Worm (Caenorhabditis elegans) whole organism, late embryonic: ENCODE results near the gene cdh-5.

Experiments
- C08G9.2 ChIP-seq: sonication (generic microtip); optimal IDR thresholded peaks from 2 replicates; lab custom pipeline; 2016; ENCODE audit warnings: mild to moderate bottlenecking, missing genetic modification characterization, moderate library complexity, missing compliant biosample characterization
- C38D4.7 ChIP-seq: fragments of 200-800 bp; sonication (Bioruptor generic); optimal IDR thresholded peaks from 2 replicates; lab custom pipeline; 2018; ENCODE audit warnings: mild to moderate bottlenecking, missing genetic modification characterization, moderate library complexity, missing compliant biosample characterization
- F13H6.1 ChIP-seq: sonication (generic microtip); optimal IDR thresholded peaks from 2 replicates; lab custom pipeline; 2016; ENCODE audit warnings: missing genetic modification characterization, missing compliant biosample characterization
- K09A11.1 ChIP-seq: sonication (generic microtip); optimal IDR thresholded peaks from 2 replicates; lab custom pipeline; 2017; ENCODE audit warnings: antibody characterized with exemption, mild to moderate bottlenecking, missing genetic modification characterization, missing compliant biosample characterization; ENCODE audit not compliant: insufficient read depth
- T23F11.4 ChIP-seq: fragments of 200-800 bp; sonication (Bioruptor generic); optimal IDR thresholded peaks from 2 replicates; lab custom pipeline; 2018; ENCODE audit warnings: mild to moderate bottlenecking, missing genetic modification characterization, missing compliant biosample characterization
- Y22D7AL.16 ChIP-seq: sonication (generic microtip); optimal IDR thresholded peaks from 2 replicates; lab custom pipeline; 2016; ENCODE audit warnings: missing genetic modification characterization, missing compliant biosample characterization
- ahr-1 ChIP-seq: sonication (generic microtip); optimal IDR thresholded peaks from 2 replicates; lab custom pipeline; 2016; ENCODE audit warnings: missing genetic modification characterization, missing compliant biosample characterization
- ceh-14 ChIP-seq: sonication (generic microtip); optimal IDR thresholded peaks from 2 replicates; lab custom pipeline; 2016; ENCODE audit warnings: missing genotype, missing genetic modification characterization, missing compliant biosample characterization
- ceh-18 ChIP-seq: sonication (generic microtip); optimal IDR thresholded peaks from 2 replicates; lab custom pipeline; 2016; ENCODE audit warnings: missing genetic modification characterization, missing compliant biosample characterization
- ceh-19 ChIP-seq: fragments of 200-800 bp; sonication (Bioruptor generic); optimal IDR thresholded peaks from 2 replicates; lab custom pipeline; 2018; ENCODE audit warnings: mild to moderate bottlenecking, missing genetic modification characterization, missing compliant biosample characterization
- ceh-2 ChIP-seq: sonication (generic microtip); optimal IDR thresholded peaks from 2 replicates; lab custom pipeline; 2016; ENCODE audit warnings: missing genotype, missing genetic modification characterization, missing compliant biosample characterization
- ceh-24 ChIP-seq: sonication (generic microtip); optimal IDR thresholded peaks from 2 replicates; lab custom pipeline; 2016; ENCODE audit warnings: mild to moderate bottlenecking, missing genetic modification characterization, missing compliant biosample characterization
- ceh-31 ChIP-seq: sonication (generic microtip); optimal IDR thresholded peaks from 2 replicates; lab custom pipeline; 2016; ENCODE audit warnings: missing genetic modification characterization, missing compliant biosample characterization
- ceh-45 ChIP-seq: fragments of 200-800 bp; sonication (Bioruptor generic); IDR thresholded peaks from 2 replicates; pipeline ENCODE4 v1.3.6; 2022; ENCODE audit warnings: missing genetic modification reagents, missing genetic modification characterization, missing compliant biosample characterization
- ceh-48 ChIP-seq: sonication (generic microtip); optimal IDR thresholded peaks from 2 replicates; lab custom pipeline; 2016; ENCODE audit warnings: missing genetic modification characterization, inconsistent platforms, missing compliant biosample characterization
- ceh-6 ChIP-seq: fragments of 200-800 bp; sonication (Bioruptor generic); optimal IDR thresholded peaks from 2 replicates; lab custom pipeline; 2018; ENCODE audit warnings: mild to moderate bottlenecking, missing genetic modification characterization, missing compliant biosample characterization
- che-1 ChIP-seq: sonication (generic microtip); optimal IDR thresholded peaks from 2 replicates; lab custom pipeline; 2016; ENCODE audit warnings: mild to moderate bottlenecking, missing genetic modification characterization, missing compliant biosample characterization
- dmd-4 ChIP-seq: sonication (generic microtip); optimal IDR thresholded peaks from 2 replicates; lab custom pipeline; 2016; ENCODE audit warnings: borderline replicate concordance, missing genetic modification characterization, missing compliant biosample characterization
- ets-4 ChIP-seq: sonication (generic microtip); optimal IDR thresholded peaks from 2 replicates; lab custom pipeline; 2016; ENCODE audit warnings: missing genetic modification characterization, missing compliant biosample characterization
- fax-1 ChIP-seq: sonication (generic microtip); optimal IDR thresholded peaks from 2 replicates; lab custom pipeline; 2016; ENCODE audit warnings: missing genotype, missing genetic modification characterization, missing compliant biosample characterization
- fkh-10 ChIP-seq: fragments of 150-350 bp; optimal IDR thresholded peaks from 2 replicates; lab custom pipeline; 2014; ENCODE audit warnings: missing biosample characterization, missing genetic modification reagents, missing genetic modification characterization
- fkh-6 ChIP-seq: sonication (generic microtip); optimal IDR thresholded peaks from 2 replicates; lab custom pipeline; 2016; ENCODE audit warnings: missing genetic modification characterization, missing compliant biosample characterization
- gmeb-2 ChIP-seq: sonication (generic microtip); optimal IDR thresholded peaks from 2 replicates; lab custom pipeline; 2016; ENCODE audit warnings: missing genetic modification characterization, inconsistent platforms, missing compliant biosample characterization
- hlh-13 ChIP-seq: fragments of 200-800 bp; sonication (Bioruptor generic); optimal IDR thresholded peaks from 2 replicates; lab custom pipeline; 2018; ENCODE audit warnings: mild to moderate bottlenecking, missing genetic modification characterization, missing compliant biosample characterization
- hlh-30 ChIP-seq: sonication (generic microtip); optimal IDR thresholded peaks from 2 replicates; lab custom pipeline; 2017; ENCODE audit warnings: antibody characterized with exemption, missing genetic modification characterization, missing compliant biosample characterization; ENCODE audit not compliant: insufficient read depth
- hlh-6 ChIP-seq: sonication (generic microtip); optimal IDR thresholded peaks from 2 replicates; lab custom pipeline; 2016; ENCODE audit warnings: missing genotype, missing genetic modification characterization, missing compliant biosample characterization
- hlh-8 ChIP-seq: sonication (generic microtip); optimal IDR thresholded peaks from 2 replicates; lab custom pipeline; 2016; ENCODE audit warnings: missing genotype, missing genetic modification characterization, missing compliant biosample characterization
- lim-6 ChIP-seq: sonication (generic microtip); optimal IDR thresholded peaks from 2 replicates; lab custom pipeline; 2016; ENCODE audit warnings: missing genetic modification characterization, missing compliant biosample characterization
- madf-2 ChIP-seq: sonication (generic microtip); optimal IDR thresholded peaks from 2 replicates; lab custom pipeline; 2017; ENCODE audit warnings: missing genetic modification characterization, missing compliant biosample characterization
- mec-3 ChIP-seq: sonication (generic microtip); optimal IDR thresholded peaks from 2 replicates; lab custom pipeline; 2016; ENCODE audit warnings: borderline replicate concordance, missing genetic modification characterization, missing compliant biosample characterization
- nfya-1 ChIP-seq: sonication (generic microtip); optimal IDR thresholded peaks from 2 replicates; lab custom pipeline; 2017; ENCODE audit warnings: missing genetic modification characterization, mild to moderate bottlenecking, missing compliant biosample characterization, antibody characterized with exemption, moderate library complexity
- nhr-232 ChIP-seq: sonication (generic microtip); optimal IDR thresholded peaks from 2 replicates; lab custom pipeline; 2016; ENCODE audit warnings: missing genetic modification characterization, missing compliant biosample characterization
- pag-3 ChIP-seq: sonication (generic microtip); optimal IDR thresholded peaks from 2 replicates; lab custom pipeline; 2016; ENCODE audit warnings: missing compliant biosample characterization, missing genetic modification characterization, borderline replicate concordance
- pat-9 ChIP-seq: fragments of 200-800 bp; sonication (Bioruptor generic); optimal IDR thresholded peaks from 2 replicates; lab custom pipeline; 2018; ENCODE audit warnings: mild to moderate bottlenecking, missing genetic modification characterization, moderate library complexity, missing compliant biosample characterization
- pax-1 ChIP-seq: fragments of 150-350 bp; optimal IDR thresholded peaks from 2 replicates; lab custom pipeline; 2014; ENCODE audit warnings: missing biosample characterization, missing genetic modification characterization
- pqm-1 ChIP-seq: sonication (generic microtip); optimal IDR thresholded peaks from 2 replicates; lab custom pipeline; 2016; ENCODE audit warnings: missing genetic modification characterization, missing compliant biosample characterization
- ref-2 ChIP-seq: sonication (generic microtip); optimal IDR thresholded peaks from 2 replicates; lab custom pipeline; 2016; ENCODE audit warnings: missing genetic modification characterization, missing compliant biosample characterization
- rnt-1 ChIP-seq: sonication (generic microtip); optimal IDR thresholded peaks from 2 replicates; lab custom pipeline; 2016; ENCODE audit warnings: missing genetic modification characterization, missing compliant biosample characterization
- sdc-2 ChIP-seq: sonication (generic microtip); optimal IDR thresholded peaks from 2 replicates; lab custom pipeline; 2016; ENCODE audit warnings: missing genotype, missing genetic modification characterization, missing compliant biosample characterization
- sox-2 ChIP-seq: fragments of 200-800 bp; sonication (Bioruptor generic); IDR thresholded peaks from 2 replicates; pipeline ENCODE4 v1.3.6; 2022; ENCODE audit warnings: missing genetic modification reagents, missing genetic modification characterization, missing compliant biosample characterization
- syd-9 ChIP-seq: sonication (generic microtip); optimal IDR thresholded peaks from 2 replicates; lab custom pipeline; 2016; ENCODE audit warnings: mild to moderate bottlenecking, missing genetic modification characterization, moderate library complexity, missing compliant biosample characterization
- tbx-2 ChIP-seq: sonication (generic microtip); optimal IDR thresholded peaks from 2 replicates; lab custom pipeline; 2016; ENCODE audit warnings: missing genetic modification characterization, missing compliant biosample characterization
- unc-42 ChIP-seq: sonication (generic microtip); optimal IDR thresholded peaks from 2 replicates; lab custom pipeline; 2016; ENCODE audit warnings: missing genotype, missing genetic modification characterization, missing compliant biosample characterization
- unc-86 ChIP-seq: sonication (generic microtip); optimal IDR thresholded peaks from 2 replicates; lab custom pipeline; 2016; ENCODE audit warnings: missing genetic modification characterization, missing compliant biosample characterization
- zip-5 ChIP-seq: sonication (generic microtip); optimal IDR thresholded peaks from 2 replicates; lab custom pipeline; 2016; ENCODE audit warnings: missing genetic modification characterization, missing compliant biosample characterization

cdh-5 gene

DNA sequence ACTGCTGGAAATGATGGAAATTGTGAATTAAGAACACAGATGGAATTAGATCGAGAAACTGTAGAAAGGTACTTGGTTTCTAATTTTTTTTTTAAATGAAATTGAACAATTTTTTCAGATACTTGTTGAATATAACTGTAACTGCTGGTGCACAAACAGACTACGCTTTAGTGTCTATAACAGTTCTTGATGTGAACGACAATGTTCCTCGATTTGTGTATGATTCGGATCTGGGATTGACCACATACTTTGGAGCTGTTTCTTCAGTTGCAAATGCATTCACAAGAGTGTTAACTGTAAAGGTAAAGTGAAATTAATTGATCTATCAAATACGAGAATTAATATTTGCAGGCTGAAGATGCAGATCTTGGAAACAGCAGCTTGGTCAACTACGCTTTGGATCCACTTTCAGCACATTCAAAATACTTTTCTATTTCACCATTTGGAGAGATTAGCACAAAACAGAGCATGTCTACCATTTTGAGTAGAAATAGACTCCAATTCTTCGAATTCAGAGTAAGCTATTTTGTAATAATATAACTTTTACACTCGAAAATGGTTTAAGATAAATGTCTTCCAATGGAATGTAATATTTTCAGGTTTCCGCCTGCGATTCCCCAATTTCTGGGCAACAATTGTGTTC is 5.1 kb downstream of the cdh-5 start:
- TF ChIP-seq pat-9 (tag; lab: Kevin White, UChicago) = no peak
- no peak for TF ChIP-seq zip-5
- no peak for TF ChIP-seq sdc-2 (tag; lab: Kevin White, UChicago)
- TF ChIP-seq tbx-2 (tag; lab: Kevin White, UChicago) = no peak
- no peak for TF ChIP-seq pag-3 (tag; lab: Kevin White, UChicago)
- TF ChIP-seq fax-1 = no peak
- no peak for TF ChIP-seq F13H6.1
- TF ChIP-seq lim-6 (tag; lab: Kevin White, UChicago) = no peak
- no peak for TF ChIP-seq syd-9 (tag; lab: Kevin White, UChicago)
- TF ChIP-seq unc-42 (tag; lab: Kevin White, UChicago) = no peak

DNA sequence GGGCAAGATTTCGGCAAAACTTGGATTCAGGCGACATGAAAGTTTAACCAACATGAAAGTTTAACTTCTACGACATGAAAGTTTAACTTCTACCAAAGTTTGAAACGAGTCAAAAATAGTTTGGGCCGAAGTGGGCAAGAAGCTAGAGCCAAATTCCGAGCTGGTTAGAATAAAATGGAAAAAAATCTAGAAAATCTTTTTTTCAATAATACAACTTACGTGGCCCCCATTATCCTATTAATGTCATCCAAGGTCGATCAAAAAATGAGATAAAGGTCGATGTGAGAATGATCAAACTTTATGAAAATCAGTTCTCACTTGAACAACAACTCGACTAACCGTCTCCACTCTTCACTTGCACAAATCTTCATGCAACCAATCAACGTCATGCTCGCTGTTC is 8.6 kb downstream of the cdh-5 start, which contains the start of gene F08B4.8:
Gene F08B4.8, plus strand, starts transcription at position 301 of the 400 bp plus-strand sequence.
- TF ChIP-seq fkh-6 (tag; lab: Kevin White, UChicago) (no peak), che-1 (tag; lab: Kevin White, UChicago) (no peak), ceh-48 (tag; lab: Kevin White, UChicago) (no peak), C38D4.7 (GFP tag; lab: Kevin White, UChicago) (no peak), ets-4 (tag; lab: Kevin White, UChicago) (no peak), ceh-19 (GFP tag; lab: Kevin White, UChicago) (no peak), ceh-45 (no peak), sdc-2 (tag; lab: Kevin White, UChicago) (no peak), zip-5 (no peak)

DNA sequence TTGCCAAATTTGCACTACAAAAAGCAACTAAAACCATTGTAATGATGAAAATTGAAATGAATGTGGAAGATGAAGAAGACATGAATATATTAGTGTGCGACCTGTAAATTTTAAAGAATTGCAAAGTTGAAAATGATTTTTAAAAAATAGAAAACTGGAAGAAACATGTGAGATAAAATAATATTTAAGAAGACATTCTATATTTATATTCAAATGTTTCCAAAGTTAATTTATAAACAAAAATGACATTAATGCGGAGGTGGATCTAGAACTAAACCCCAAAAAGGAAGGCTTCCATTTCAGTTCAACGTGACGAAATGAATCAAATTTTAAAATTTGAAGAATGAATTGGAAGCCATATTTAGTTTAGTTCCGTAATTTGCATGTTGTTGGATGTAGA is 10.5 kb downstream of the cdh-5 start, which contains the start of gene nlp-60:
Gene nlp-60, minus strand, starts transcription at position 101 of the 400 bp plus-strand sequence.
- TF ChIP-seq hlh-8 (no peak), sdc-2 (tag; lab: Kevin White, UChicago) (no peak), nfya-1 (tag; lab: Kevin White, UChicago) (no peak), mec-3 (tag; lab: Kevin White, UChicago) (no peak), ceh-6 (GFP tag; lab: Kevin White, UChicago) (no peak), nhr-232 (tag; lab: Kevin White, UChicago) (no peak), unc-86 (tag; lab: Kevin White, UChicago) (no peak), Y22D7AL.16 (tag; lab: Kevin White, UChicago) (no peak), dmd-4 (tag; lab: Kevin White, UChicago) (no peak), unc-42 (tag; lab: Kevin White, UChicago) (no peak), T23F11.4 (GFP tag; lab: Kevin White, UChicago) (no peak), ceh-18 (tag; lab: Kevin White, UChicago) (no peak), madf-2 (tag; lab: Kevin White, UChicago) (no peak), hlh-6 (tag; lab: Kevin White, UChicago) (no peak), ceh-2 (no peak), hlh-13 (GFP tag; lab: Kevin White, UChicago) (no peak), fkh-10 (no peak), sox-2 (GFP tag; lab: Robert Waterston, UW) (no peak)

DNA sequence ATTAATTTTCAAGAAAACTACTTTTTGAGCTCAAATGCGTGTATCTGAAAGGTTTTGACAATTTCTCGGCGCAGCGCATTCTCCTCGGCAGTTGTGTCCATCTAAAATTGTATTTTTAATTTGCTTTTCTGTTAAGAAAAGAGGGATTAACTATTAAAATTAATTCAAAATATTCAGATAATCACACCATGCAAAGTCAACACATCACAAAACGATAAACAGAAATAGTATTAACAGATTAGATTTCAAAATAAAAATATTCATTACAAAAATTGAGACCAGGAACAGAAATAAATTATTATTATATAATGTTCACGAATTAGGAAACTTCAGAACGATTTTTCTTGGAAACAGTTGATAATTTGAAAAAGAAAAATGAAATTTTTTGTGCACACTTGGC is 17.8 kb downstream of the cdh-5 start, which contains the start of gene pole-2:
Gene pole-2, minus strand, starts transcription at position 101 of the 400 bp plus-strand sequence.
- no peak for TF ChIP-seq tbx-2 (tag; lab: Kevin White, UChicago)
- no peak for TF ChIP-seq mec-3 (tag; lab: Kevin White, UChicago)
- TF ChIP-seq F13H6.1 = no peak
- TF ChIP-seq ceh-24 (tag; lab: Kevin White, UChicago) = no peak
- no peak for TF ChIP-seq rnt-1 (tag; lab: Kevin White, UChicago)
- TF ChIP-seq dmd-4 (tag; lab: Kevin White, UChicago) = no peak
- no peak for TF ChIP-seq ahr-1
- TF ChIP-seq lim-6 (tag; lab: Kevin White, UChicago) = no peak
- no peak for TF ChIP-seq C08G9.2 (tag; lab: Kevin White, UChicago)
- TF ChIP-seq ceh-31 (tag; lab: Kevin White, UChicago) = no peak
- TF ChIP-seq madf-2 (tag; lab: Kevin White, UChicago) = no peak
- TF ChIP-seq ceh-14 (tag; lab: Kevin White, UChicago) = no peak
- no peak for TF ChIP-seq ceh-2
- TF ChIP-seq pqm-1 (tag; lab: Kevin White, UChicago) = no peak
- TF ChIP-seq ref-2 (tag; lab: Kevin White, UChicago) = no peak
- TF ChIP-seq K09A11.1 (tag; lab: Kevin White, UChicago) = no peak
- no peak for TF ChIP-seq hlh-30
- TF ChIP-seq gmeb-2 (tag; lab: Kevin White, UChicago) = no peak
- no peak for TF ChIP-seq nhr-232 (tag; lab: Kevin White, UChicago)
- TF ChIP-seq pax-1 (tag; lab: Kevin White, UChicago) = no peak
